Worm (Caenorhabditis elegans) whole organism, L1 larva: ENCODE results near the gene ZK121.2.

ENCODE experiments used
- F16B12.6 ChIP-seq: fragments of 150-350 bp; optimal IDR thresholded peaks from 2 replicates; lab custom pipeline; 2014; ENCODE audit warnings: missing biosample characterization, missing genetic modification characterization
- aha-1 ChIP-seq: fragments of 150-350 bp; optimal IDR thresholded peaks from 2 replicates; lab custom pipeline; 2014; ENCODE audit warnings: missing biosample characterization, missing genetic modification characterization
- aly-2 ChIP-seq: fragments of 150-350 bp; optimal IDR thresholded peaks from 2 replicates; lab custom pipeline; 2014; ENCODE audit warnings: missing biosample characterization, missing genetic modification characterization
- ama-1 ChIP-seq: fragments of 150-350 bp; optimal IDR thresholded peaks from 2 replicates; lab custom pipeline; 2014
- ceh-63 ChIP-seq: fragments of 200-800 bp; sonication (Bioruptor generic); optimal IDR thresholded peaks from 2 replicates; lab custom pipeline; 2018; ENCODE audit warnings: mild to moderate bottlenecking, missing genetic modification characterization, missing compliant biosample characterization
- ceh-8 ChIP-seq: fragments of 200-800 bp; sonication (Bioruptor generic); optimal IDR thresholded peaks from 2 replicates; lab custom pipeline; 2018; ENCODE audit warnings: mild to moderate bottlenecking, missing genetic modification characterization, moderate library complexity, missing compliant biosample characterization
- ceh-88 ChIP-seq: fragments of 200-800 bp; sonication (Bioruptor generic); IDR thresholded peaks from 2 replicates; pipeline ENCODE4 v1.3.6; 2022; ENCODE audit warnings: missing genetic modification characterization, missing compliant biosample characterization
- ceh-90 ChIP-seq: sonication (generic microtip); optimal IDR thresholded peaks from 2 replicates; lab custom pipeline; 2016; ENCODE audit warnings: missing genetic modification characterization, missing compliant biosample characterization
- ces-1 ChIP-seq: fragments of 150-350 bp; optimal IDR thresholded peaks from 2 replicates; lab custom pipeline; 2014; ENCODE audit warnings: missing biosample characterization, missing genetic modification reagents, missing genetic modification characterization
- efl-1 ChIP-seq, 4 experiments: fragments of 150-350 bp; optimal IDR thresholded peaks in 3 of 4; peaks in 1 of 4; 1 replicate in 1 of 4; 2 replicates in 3 of 4; lab custom pipeline; 2014; ENCODE audit warnings: missing biosample characterization in 2 of 4, missing genetic modification characterization in 2 of 4, missing genetic modification reagents in 2 of 4
- egl-27 ChIP-seq, 2 experiments: fragments of 150-350 bp in 1 of 2; sonication (generic microtip); optimal IDR thresholded peaks; 3 replicates each; lab custom pipeline; 2017 to 2018; ENCODE audit warnings: missing biosample characterization in 2 of 2, missing genetic modification characterization in 2 of 2, missing genetic modification reagents in 2 of 2
- elt-3 ChIP-seq, 6 experiments: fragments of 150-350 bp in 1 of 6; sonication (generic microtip); optimal IDR thresholded peaks; 2 replicates each; lab custom pipeline; 2017 to 2018; ENCODE audit warnings: missing biosample characterization in 6 of 6, missing genetic modification characterization in 6 of 6, inconsistent platforms in 1 of 6
- fkh-10 ChIP-seq: sonication (generic microtip); optimal IDR thresholded peaks from 2 replicates; lab custom pipeline; 2017; ENCODE audit warnings: missing biosample characterization, missing genetic modification reagents, missing genetic modification characterization
- fkh-4 ChIP-seq: sonication (generic microtip); optimal IDR thresholded peaks from 2 replicates; lab custom pipeline; 2016; ENCODE audit warnings: missing compliant biosample characterization, missing genetic modification characterization, borderline replicate concordance
- fkh-8 ChIP-seq: sonication (generic microtip); optimal IDR thresholded peaks from 2 replicates; lab custom pipeline; 2016; ENCODE audit warnings: mild to moderate bottlenecking, missing genetic modification characterization, missing compliant biosample characterization
- fos-1 ChIP-seq: fragments of 150-350 bp; optimal IDR thresholded peaks from 2 replicates; lab custom pipeline; 2014; ENCODE audit warnings: missing biosample characterization, missing genetic modification characterization
- hlh-17 ChIP-seq: fragments of 200-800 bp; sonication (Bioruptor generic); optimal IDR thresholded peaks from 2 replicates; lab custom pipeline; 2018; ENCODE audit warnings: missing genetic modification characterization, mild to moderate bottlenecking, missing compliant biosample characterization, moderate library complexity, borderline replicate concordance
- hlh-4 ChIP-seq: sonication (generic microtip); optimal IDR thresholded peaks from 2 replicates; lab custom pipeline; 2016; ENCODE audit warnings: mild to moderate bottlenecking, missing genetic modification characterization, missing compliant biosample characterization
- lin-13 ChIP-seq: fragments of 150-350 bp; optimal IDR thresholded peaks from 2 replicates; lab custom pipeline; 2014; ENCODE audit warnings: missing biosample characterization, missing genetic modification reagents, missing genetic modification characterization
- lin-14 ChIP-seq: fragments of 200-800 bp; sonication (Bioruptor generic); optimal IDR thresholded peaks from 2 replicates; lab custom pipeline; 2018; ENCODE audit warnings: mild to moderate bottlenecking, missing genetic modification characterization, moderate library complexity, missing compliant biosample characterization
- lin-15B ChIP-seq: fragments of 150-350 bp; sonication (generic microtip); optimal IDR thresholded peaks from 3 replicates; lab custom pipeline; 2014; ENCODE audit warnings: missing biosample characterization, missing genetic modification characterization
- lin-35 ChIP-seq, 2 experiments: fragments of 150-350 bp; optimal IDR thresholded peaks; 2 replicates each; lab custom pipeline; 2014; ENCODE audit warnings: missing biosample characterization in 2 of 2, missing genetic modification characterization in 2 of 2, missing genetic modification reagents in 2 of 2
- lin-39 ChIP-seq: fragments of 150-350 bp; optimal IDR thresholded peaks from 2 replicates; lab custom pipeline; 2014; ENCODE audit warnings: missing biosample characterization, missing genetic modification reagents, missing genetic modification characterization
- lsy-2 ChIP-seq, 2 experiments: fragments of 150-350 bp; optimal IDR thresholded peaks; 2 replicates each; lab custom pipeline; 2014; ENCODE audit warnings: missing biosample characterization in 2 of 2, missing genetic modification characterization in 2 of 2
- mab-9 ChIP-seq: fragments of 200-800 bp; sonication (Bioruptor generic); IDR thresholded peaks from 2 replicates; pipeline ENCODE4 v1.3.6; 2022; ENCODE audit warnings: missing genetic modification reagents, missing genetic modification characterization, missing compliant biosample characterization
- mdl-1 ChIP-seq, 2 experiments: fragments of 150-350 bp; optimal IDR thresholded peaks; 2 replicates each; lab custom pipeline; 2014 to 2017; ENCODE audit warnings: missing biosample characterization in 2 of 2, missing genetic modification characterization in 2 of 2, inconsistent platforms in 1 of 2
- mef-2 ChIP-seq: fragments of 150-350 bp; optimal IDR thresholded peaks from 2 replicates; lab custom pipeline; 2014; ENCODE audit warnings: missing biosample characterization, missing genetic modification characterization
- mep-1 ChIP-seq: fragments of 150-350 bp; optimal IDR thresholded peaks from 2 replicates; lab custom pipeline; 2014; ENCODE audit warnings: missing biosample characterization, missing genetic modification characterization
- nhr-11 ChIP-seq: fragments of 150-350 bp; optimal IDR thresholded peaks from 2 replicates; lab custom pipeline; 2014; ENCODE audit warnings: missing biosample characterization, missing genetic modification characterization
- nhr-19 ChIP-seq: fragments of 200-800 bp; sonication (Bioruptor generic); conservative IDR thresholded peaks from 2 replicates; pipeline ENCODE4 v1.3.6; 2022; ENCODE audit warnings: missing genetic modification characterization, missing compliant biosample characterization
- nhr-20 ChIP-seq: sonication (generic microtip); optimal IDR thresholded peaks from 2 replicates; lab custom pipeline; 2016; ENCODE audit warnings: mild to moderate bottlenecking, missing genetic modification characterization, missing compliant biosample characterization
- nhr-237 ChIP-seq: fragments of 150-350 bp; optimal IDR thresholded peaks from 2 replicates; lab custom pipeline; 2014; ENCODE audit warnings: missing biosample characterization, missing genetic modification characterization
- nhr-28 ChIP-seq: fragments of 150-350 bp; optimal IDR thresholded peaks from 2 replicates; lab custom pipeline; 2014; ENCODE audit warnings: missing biosample characterization, missing genetic modification characterization
- nhr-47 ChIP-seq: sonication (generic microtip); optimal IDR thresholded peaks from 2 replicates; lab custom pipeline; 2016; ENCODE audit warnings: mild to moderate bottlenecking, missing genetic modification characterization, moderate library complexity, missing compliant biosample characterization
- nhr-71 ChIP-seq: sonication (generic microtip); optimal IDR thresholded peaks from 2 replicates; lab custom pipeline; 2016; ENCODE audit warnings: mild to moderate bottlenecking, missing genetic modification characterization, moderate library complexity, missing compliant biosample characterization
- nhr-76 ChIP-seq: sonication (generic microtip); optimal IDR thresholded peaks from 2 replicates; lab custom pipeline; 2017; ENCODE audit warnings: missing biosample characterization, missing genetic modification characterization
- nhr-84 ChIP-seq: sonication (generic microtip); optimal IDR thresholded peaks from 2 replicates; lab custom pipeline; 2017; ENCODE audit warnings: missing biosample characterization, missing genetic modification characterization
- pag-3 ChIP-seq: sonication (generic microtip); optimal IDR thresholded peaks from 2 replicates; lab custom pipeline; 2017; ENCODE audit warnings: missing genetic modification characterization, mild to moderate bottlenecking, missing compliant biosample characterization, antibody characterized with exemption, borderline replicate concordance; ENCODE audit not compliant: insufficient read depth
- pax-3 ChIP-seq: fragments of 200-800 bp; sonication (Bioruptor generic); optimal IDR thresholded peaks from 2 replicates; lab custom pipeline; 2018; ENCODE audit warnings: mild to moderate bottlenecking, missing genetic modification characterization, moderate library complexity, missing compliant biosample characterization
- rnt-1 ChIP-seq: sonication (generic microtip); optimal IDR thresholded peaks from 2 replicates; lab custom pipeline; 2016; ENCODE audit warnings: mild to moderate bottlenecking, missing genetic modification characterization, moderate library complexity, missing compliant biosample characterization
- skn-1 ChIP-seq: fragments of 150-350 bp; optimal IDR thresholded peaks from 2 replicates; lab custom pipeline; 2014; ENCODE audit warnings: missing biosample characterization, missing genetic modification characterization
- snpc-4 ChIP-seq: fragments of 150-350 bp; optimal IDR thresholded peaks from 2 replicates; lab custom pipeline; 2014; ENCODE audit warnings: missing biosample characterization, missing genetic modification characterization
- sox-4 ChIP-seq: sonication (generic microtip); optimal IDR thresholded peaks from 2 replicates; lab custom pipeline; 2016; ENCODE audit warnings: missing genetic modification characterization, missing compliant biosample characterization
- sup-37 ChIP-seq: fragments of 200-800 bp; sonication (Bioruptor generic); optimal IDR thresholded peaks from 2 replicates; lab custom pipeline; 2018; ENCODE audit warnings: mild to moderate bottlenecking, missing genetic modification characterization, missing compliant biosample characterization
- swsn-7 ChIP-seq: sonication (generic microtip); optimal IDR thresholded peaks from 2 replicates; lab custom pipeline; 2016; ENCODE audit warnings: missing genetic modification characterization, missing compliant biosample characterization
- unc-130 ChIP-seq: fragments of 150-350 bp; optimal IDR thresholded peaks from 2 replicates; lab custom pipeline; 2017; ENCODE audit warnings: missing biosample characterization, missing genetic modification characterization, inconsistent platforms
- unc-30 ChIP-seq: sonication (generic microtip); optimal IDR thresholded peaks from 2 replicates; lab custom pipeline; 2017; ENCODE audit warnings: missing biosample characterization, missing genetic modification characterization
- unc-98 ChIP-seq: fragments of 200-800 bp; sonication (Bioruptor generic); IDR thresholded peaks from 2 replicates; pipeline ENCODE4 v1.3.6; 2022; ENCODE audit warnings: missing genetic modification characterization, missing compliant biosample characterization
- xbp-1 ChIP-seq: sonication (generic microtip); optimal IDR thresholded peaks from 2 replicates; lab custom pipeline; 2016; ENCODE audit warnings: missing genetic modification characterization, missing compliant biosample characterization
- zag-1 ChIP-seq: fragments of 150-350 bp; optimal IDR thresholded peaks from 2 replicates; lab custom pipeline; 2014; ENCODE audit warnings: missing biosample characterization, missing genetic modification characterization
- ztf-4 ChIP-seq: fragments of 150-350 bp; optimal IDR thresholded peaks from 2 replicates; lab custom pipeline; 2014; ENCODE audit warnings: missing biosample characterization, missing genetic modification characterization

ZK121.2 gene

DNA sequence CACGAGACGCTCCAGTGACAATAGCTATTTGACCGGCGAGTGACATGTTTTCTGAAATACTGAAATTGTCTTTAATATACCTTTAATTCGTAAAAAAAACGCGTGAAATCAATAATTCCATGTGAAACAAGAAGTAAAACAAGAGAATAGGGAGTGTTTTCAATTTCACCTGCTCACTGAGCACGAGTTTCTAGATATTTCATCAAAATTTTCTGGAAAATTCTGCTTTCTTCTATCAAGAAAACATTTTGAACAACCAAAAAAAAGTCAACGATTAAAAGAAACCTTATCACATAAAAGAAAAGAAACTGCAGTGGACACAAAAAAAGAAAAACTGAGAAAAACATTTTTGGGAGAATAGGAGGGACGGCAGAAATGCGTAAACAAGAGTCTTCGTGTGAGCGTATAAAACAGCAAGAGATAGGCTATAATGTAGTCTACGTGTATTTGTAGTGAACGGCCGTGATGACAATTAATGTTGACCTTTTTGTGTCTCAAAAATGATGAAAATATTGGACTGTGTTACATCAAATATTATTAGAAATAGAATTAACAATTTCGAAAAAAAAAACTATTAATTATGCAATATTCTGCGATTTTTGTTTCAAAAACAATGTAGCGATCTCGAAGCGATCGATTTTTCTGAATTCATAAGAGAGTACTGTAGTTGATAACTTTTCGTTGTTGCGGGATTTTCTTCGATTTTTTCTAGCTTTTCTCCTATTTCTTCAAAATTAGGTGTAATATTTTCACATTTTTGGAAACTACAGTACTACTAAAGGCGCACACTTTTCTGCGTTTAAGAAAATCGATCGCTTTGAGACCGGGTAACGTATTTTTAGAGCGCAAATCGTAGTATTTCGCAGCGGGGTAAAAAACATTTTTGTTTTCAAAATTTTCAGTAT is 26.8 kb downstream of the ZK121.2 start, which contains the start of gene dhs-9:
Gene dhs-9, minus strand, starts transcription at position 51 of the 905 bp plus-strand sequence.
- TF ChIP-seq unc-30 (tag; lab: Kevin White, UChicago) (no peak), hlh-17 (no peak), ceh-88 (GFP tag; lab: Robert Waterston, UW) (no peak), elt-3 (tag; optimal IDR thresholded peaks at IDR 0.05; lab: Kevin White, UChicago) (peak in 4 of 6 experiments; percentile 3 to 58 (median 15)), sox-4 (tag; lab: Kevin White, UChicago) (no peak), pag-3 (tag; lab: Kevin White, UChicago) (no peak), lin-15B (tag; lab: Kevin White, UChicago) (no peak), nhr-20 (tag; lab: Kevin White, UChicago) (peak; percentile 92), aly-2 (tag; lab: Kevin White, UChicago) (no peak), nhr-84 (tag; lab: Kevin White, UChicago) (no peak), mep-1 (tag; lab: Kevin White, UChicago) (peak; percentile 34), mab-9 (no peak), F16B12.6 (tag; lab: Kevin White, UChicago) (no peak), snpc-4 (tag; lab: Kevin White, UChicago) (no peak), rnt-1 (no peak), ceh-8 (GFP tag; lab: Kevin White, UChicago) (no peak), hlh-4 (tag; lab: Kevin White, UChicago) (no peak), mef-2 (tag; lab: Kevin White, UChicago) (no peak), unc-98 (GFP tag; lab: Robert Waterston, UW) (no peak), aha-1 (tag; lab: Kevin White, UChicago) (no peak), ces-1 (GFP tag; lab: Kevin White, UChicago) (no peak), egl-27 (tag; optimal IDR thresholded peaks at IDR 0.05; lab: Kevin White, UChicago) (no peak), lsy-2 (tag; optimal IDR thresholded peaks at IDR 0.05; lab: Kevin White, UChicago) (peak in 1 of 2 experiments; percentile 20), sup-37 (GFP tag; lab: Kevin White, UChicago) (no peak), nhr-71 (tag; lab: Kevin White, UChicago) (peak; percentile 12), ceh-90 (no peak), nhr-76 (tag; lab: Kevin White, UChicago) (no peak), lin-39 (no peak), nhr-28 (tag; lab: Kevin White, UChicago) (no peak), lin-13 (GFP tag; lab: Kevin White, UChicago) (no peak), nhr-11 (tag; lab: Kevin White, UChicago) (no peak), nhr-19 (GFP tag; lab: Robert Waterston, UW) (peak; percentile 7; the same call in 1 of the 2 replicates), ceh-63 (no peak), mdl-1 (tag; optimal IDR thresholded peaks at IDR 0.05; lab: Kevin White, UChicago) (peak in 1 of 2 experiments; percentile 1), efl-1 (optimal IDR thresholded peaks at IDR 0.05; lab: Kevin White, UChicago) (no peak), efl-1 (GFP tag; optimal IDR thresholded peaks at IDR 0.05 in 1 of 2; lab: Kevin White, UChicago) (peak in 1 of 2 experiments; percentile 56), nhr-47 (tag; lab: Kevin White, UChicago) (no peak), lin-35 (GFP tag; optimal IDR thresholded peaks at IDR 0.05; lab: Kevin White, UChicago) (peak in 1 of 2 experiments; percentile 32), swsn-7 (tag; lab: Kevin White, UChicago) (no peak), skn-1 (tag; lab: Kevin White, UChicago) (peak; percentile 47), nhr-237 (tag; lab: Kevin White, UChicago) (no peak), fkh-10 (no peak), ama-1 (lab: Kevin White, UChicago) (no peak), fos-1 (no peak), pax-3 (no peak), unc-130 (no peak), xbp-1 (peak; percentile 12), fkh-4 (tag; lab: Kevin White, UChicago) (no peak), fkh-8 (tag; lab: Kevin White, UChicago) (no peak), lin-14 (GFP tag; lab: Kevin White, UChicago) (peak; percentile 71), ztf-4 (tag; lab: Kevin White, UChicago) (no peak), zag-1 (tag; lab: Kevin White, UChicago) (no peak)
